Fruit fly (Drosophila melanogaster): ENCODE measurements around the gene CG9837.

DNA sequence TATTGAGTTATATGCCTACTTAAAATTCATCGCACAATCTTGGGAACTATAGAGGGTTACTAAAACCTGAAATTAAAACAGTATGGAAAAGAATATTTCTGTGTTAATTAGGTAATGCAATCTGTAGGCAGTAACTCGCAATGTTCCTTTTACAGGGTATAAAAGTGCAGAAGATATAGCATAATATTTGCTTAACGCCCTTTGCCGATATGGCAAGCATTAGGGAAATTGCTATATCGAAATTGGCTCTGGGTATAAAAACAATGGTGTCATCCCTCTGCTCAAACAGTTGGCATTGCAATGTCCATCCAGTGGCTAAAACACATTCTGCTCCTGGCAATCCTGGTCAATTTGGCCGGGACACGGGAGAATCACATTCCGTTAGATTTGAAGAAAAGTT lies 19.0 kb downstream of the CG9837 start, which contains the start of gene Ir85a:
- TF ChIP-seq usp (GFP tag; optimal IDR thresholded peaks at IDR 0.05) (no peak), CG8478 (optimal IDR thresholded peaks at IDR 0.05) (no peak), EcR (GFP tag; optimal IDR thresholded peaks at IDR 0.05) (no peak), psq (optimal IDR thresholded peaks at IDR 0.05) (no peak), pan (optimal IDR thresholded peaks at IDR 0.05) (no peak)
